Worm (Caenorhabditis elegans): Measurements from ENCODE around the gene F48G7.13.

ce11 chrV:599783-600182 is 15.6 kb upstream of the F48G7.13 start:
- TF ChIP-seq ref-1 (GFP tag; conservative IDR thresholded peaks at IDR 0.05), result no peak
- TF ChIP-seq med-1 (GFP tag; optimal IDR thresholded peaks at IDR 0.05; ENCODE audit: insufficient read depth), result no peak
- no peak for TF ChIP-seq flt-1 (GFP tag; IDR thresholded peaks at IDR 0.05)
- no peak for TF ChIP-seq T22C8.4 (GFP tag; IDR thresholded peaks at IDR 0.05)
